Worm (Caenorhabditis elegans) whole organism, L3 larva: ENCODE results near the gene stau-1.
A peak's percentile ranks its signal among the peaks of the same experiment; 100 is the strongest.

Experiments used
- ama-1 ChIP-seq: fragments of 150-350 bp; optimal IDR thresholded peaks from 2 replicates; lab custom pipeline; 2018
- ceh-28 ChIP-seq: fragments of 150-350 bp; optimal IDR thresholded peaks from 2 replicates; lab custom pipeline; 2014; ENCODE audit warnings: missing biosample characterization, missing genetic modification reagents, missing genetic modification characterization
- fos-1 ChIP-seq: fragments of 150-350 bp; optimal IDR thresholded peaks from 2 replicates; lab custom pipeline; 2014; ENCODE audit warnings: missing biosample characterization, missing genetic modification characterization
- lin-15B ChIP-seq: fragments of 150-350 bp; optimal IDR thresholded peaks from 2 replicates; lab custom pipeline; 2014; ENCODE audit warnings: missing biosample characterization, missing genetic modification characterization
- nhr-11 ChIP-seq: fragments of 150-350 bp; optimal IDR thresholded peaks from 2 replicates; lab custom pipeline; 2014; ENCODE audit warnings: missing biosample characterization, missing genetic modification characterization
- nhr-237 ChIP-seq: fragments of 150-350 bp; optimal IDR thresholded peaks from 2 replicates; lab custom pipeline; 2014; ENCODE audit warnings: missing biosample characterization, missing genetic modification characterization
- pha-4 ChIP-seq: fragments of 150-350 bp; optimal IDR thresholded peaks from 2 replicates; lab custom pipeline; 2014; ENCODE audit warnings: missing biosample characterization, missing genetic modification reagents, missing genetic modification characterization
- skn-1 ChIP-seq: fragments of 150-350 bp; optimal IDR thresholded peaks from 2 replicates; lab custom pipeline; 2014; ENCODE audit warnings: missing biosample characterization, missing genetic modification characterization
- unc-39 ChIP-seq: sonication (generic microtip); optimal IDR thresholded peaks from 4 replicates; lab custom pipeline; 2017; ENCODE audit warnings: missing biosample characterization, missing genetic modification characterization
- ztf-11 ChIP-seq: fragments of 150-350 bp; optimal IDR thresholded peaks from 2 replicates; lab custom pipeline; 2014; ENCODE audit warnings: missing biosample characterization, missing genetic modification characterization
- ztf-4 ChIP-seq: fragments of 150-350 bp; optimal IDR thresholded peaks from 2 replicates; lab custom pipeline; 2014; ENCODE audit warnings: missing biosample characterization, missing genetic modification characterization

- no peak for TF ChIP-seq ztf-11 (tag; lab: Kevin White, UChicago)
- TF ChIP-seq ztf-4 (tag; lab: Kevin White, UChicago), result no peak
- no peak for TF ChIP-seq fos-1 (tag; lab: Kevin White, UChicago)
- no peak for TF ChIP-seq nhr-11 (tag; lab: Kevin White, UChicago)
- TF ChIP-seq unc-39, result no peak
- no peak for TF ChIP-seq lin-15B (tag; lab: Kevin White, UChicago)
- TF ChIP-seq pha-4 (tag; lab: Kevin White, UChicago), result peak; percentile 46
- peak; percentile 95 for TF ChIP-seq ama-1 (lab: Kevin White, UChicago)
- TF ChIP-seq nhr-237 (tag; lab: Kevin White, UChicago), result no peak
- TF ChIP-seq skn-1, result no peak
- no peak for TF ChIP-seq ceh-28 (tag; lab: Kevin White, UChicago)
These were observed 22.7 kb downstream of the stau-1 start for ce11 chrX:1012385-1012866.
